Fruit fly (Drosophila melanogaster): ENCODE data around the gene CG9674.

Gene CG9674

DNA sequence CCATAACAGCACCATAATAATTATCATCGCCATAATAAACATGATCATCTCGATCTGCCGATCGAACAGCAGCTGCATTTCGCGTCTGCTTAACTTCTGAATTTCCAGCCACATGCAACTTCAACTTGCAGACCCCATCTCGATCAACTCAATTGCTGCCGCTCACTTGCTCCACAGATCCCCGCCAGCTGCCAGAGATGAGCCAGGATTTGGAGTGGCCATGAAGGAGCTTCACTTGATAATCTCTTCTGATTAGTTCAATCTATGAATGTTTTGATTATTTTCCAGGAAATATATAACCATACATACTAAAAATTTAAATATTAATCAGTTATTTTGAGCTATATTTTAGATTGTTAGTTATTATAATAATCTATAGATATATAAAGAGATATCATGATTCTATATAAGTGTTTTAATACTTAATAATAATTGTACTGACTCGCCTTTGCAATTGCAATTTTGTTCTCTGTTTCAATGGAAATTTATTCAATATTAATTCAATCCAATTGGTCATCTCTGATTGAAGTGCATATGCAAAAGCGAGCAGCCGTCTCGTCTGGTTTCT, 56.0 kb downstream of the CG9674 start:
- TF ChIP-seq CG17806 (tag; optimal IDR thresholded peaks at IDR 0.05) (peak; percentile 31), CG4496 (GFP tag; IDR thresholded peaks at IDR 0.05) (peak; percentile 6; the same call in 1 of the 3 replicates), Pif1B (GFP tag; optimal IDR thresholded peaks at IDR 0.05) (peak; percentile 9), fd96Ca (GFP tag; IDR thresholded peaks at IDR 0.05) (no peak), Ets98B (GFP tag; IDR thresholded peaks at IDR 0.05) (no peak), CG9948 (tag; optimal IDR thresholded peaks at IDR 0.05) (peak; percentile 43), EcR (GFP tag; optimal IDR thresholded peaks at IDR 0.05) (peak; percentile 22), D1 (tag; optimal IDR thresholded peaks at IDR 0.05) (peak; percentile 16), CG8301 (tag; optimal IDR thresholded peaks at IDR 0.05) (peak; percentile 47), CG14655 (GFP tag; optimal IDR thresholded peaks at IDR 0.05) (peak; percentile 70), CG12605 (GFP tag; IDR thresholded peaks at IDR 0.05) (no peak), CG8159 (tag; optimal IDR thresholded peaks at IDR 0.05) (peak; percentile 68), CG15710 (tag; optimal IDR thresholded peaks at IDR 0.05) (peak; percentile 3)

DNA sequence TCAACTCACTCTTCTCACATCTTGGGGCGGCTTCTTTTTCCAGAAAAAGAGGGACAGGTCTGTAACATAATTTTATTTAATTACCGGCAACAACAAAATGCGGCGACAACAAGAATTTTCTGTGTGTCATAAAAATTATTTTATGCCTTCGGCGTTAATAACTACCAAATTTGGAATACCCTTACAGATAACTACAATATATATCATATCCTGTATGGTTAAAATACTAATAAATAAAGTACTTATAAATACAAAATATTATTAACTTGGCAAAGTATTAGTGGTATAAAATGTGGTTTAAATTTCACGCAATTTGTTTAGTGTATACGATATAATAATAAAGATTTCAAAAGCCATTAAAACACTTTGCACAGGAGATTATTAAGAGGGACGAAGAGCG, 56.8 kb downstream of the CG9674 start:
- TF ChIP-seq CG9948 (tag; optimal IDR thresholded peaks at IDR 0.05) (peak; percentile 6), EcR (GFP tag; optimal IDR thresholded peaks at IDR 0.05) (no peak), CG15710 (tag; optimal IDR thresholded peaks at IDR 0.05) (peak; percentile 28), CG8159 (tag; optimal IDR thresholded peaks at IDR 0.05) (peak; percentile 2), CG17806 (tag; optimal IDR thresholded peaks at IDR 0.05) (peak; percentile 11)

DNA sequence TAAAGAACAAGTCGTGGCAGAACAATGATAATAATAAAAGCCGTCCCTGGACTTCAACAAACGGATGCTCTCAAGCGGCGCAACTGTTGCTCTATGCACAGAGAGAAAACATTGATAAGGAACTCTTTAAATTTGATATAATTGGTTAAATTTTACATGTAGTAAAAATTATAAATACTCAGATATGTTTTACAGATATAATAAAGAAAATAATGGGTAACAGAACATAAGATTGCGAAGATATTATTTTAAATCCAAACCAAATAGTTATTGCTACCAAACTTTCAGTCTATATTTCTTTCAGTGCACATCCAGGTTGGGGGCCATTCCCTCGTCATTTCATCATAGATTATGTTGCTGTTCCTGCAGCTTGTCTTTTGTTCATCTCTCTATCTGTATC, 57.8 kb downstream of the CG9674 start:
- TF ChIP-seq Pif1B (GFP tag; optimal IDR thresholded peaks at IDR 0.05) (peak; percentile 52), D1 (tag; optimal IDR thresholded peaks at IDR 0.05) (peak; percentile 32), Ets98B (GFP tag; IDR thresholded peaks at IDR 0.05) (peak; percentile 50; the same call in 1 of the 2 replicates), CG4496 (GFP tag; IDR thresholded peaks at IDR 0.05) (peak; percentile 78), CG34367 (tag; optimal IDR thresholded peaks at IDR 0.05) (peak; percentile 43), CG13204 (GFP tag; optimal IDR thresholded peaks at IDR 0.05) (no peak), CG15710 (tag; optimal IDR thresholded peaks at IDR 0.05) (peak; percentile 67), rn (GFP tag; IDR thresholded peaks at IDR 0.05) (no peak), gl (tag; optimal IDR thresholded peaks at IDR 0.05) (peak; percentile 14), CG8301 (tag; optimal IDR thresholded peaks at IDR 0.05) (peak; percentile 84), CG17806 (tag; optimal IDR thresholded peaks at IDR 0.05) (peak; percentile 79), CG14655 (GFP tag; optimal IDR thresholded peaks at IDR 0.05) (peak; percentile 89), Pif1A (GFP tag; optimal IDR thresholded peaks at IDR 0.05) (peak; percentile 7), CG9948 (tag; optimal IDR thresholded peaks at IDR 0.05) (peak; percentile 83), CG8159 (tag; optimal IDR thresholded peaks at IDR 0.05) (peak; percentile 75), CG32121 (GFP tag; IDR thresholded peaks at IDR 0.05) (no peak)

DNA sequence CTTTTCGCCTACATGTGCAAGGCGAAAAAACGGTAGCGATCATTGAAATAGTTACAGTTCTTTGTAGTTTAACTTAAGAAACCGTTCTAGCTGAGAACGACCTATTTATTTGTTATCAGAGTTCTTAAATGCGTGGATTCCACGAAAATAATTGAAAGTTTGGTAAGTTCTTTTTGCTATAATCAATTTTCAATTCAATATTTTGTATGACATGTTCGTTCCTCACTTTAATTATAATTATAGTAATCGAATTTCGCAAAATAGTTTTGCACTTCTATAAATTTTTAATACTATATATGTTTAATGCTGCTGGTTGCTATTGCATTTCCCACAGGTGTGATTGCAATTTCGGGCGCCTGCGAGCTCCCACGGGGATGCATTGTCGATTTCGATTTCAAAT, 59.2 kb downstream of the CG9674 start:
- TF ChIP-seq CG32121 (GFP tag; IDR thresholded peaks at IDR 0.05) (0 out of 2 replicates have a peak, but pooled peaks have one; percentile 44), Snoo (tag; optimal IDR thresholded peaks at IDR 0.05) (peak; percentile 42), CG8159 (tag; optimal IDR thresholded peaks at IDR 0.05) (peak; percentile 66), Pif1B (GFP tag; optimal IDR thresholded peaks at IDR 0.05) (peak; percentile 12), CG34367 (tag; optimal IDR thresholded peaks at IDR 0.05) (peak; percentile 36), CG15710 (tag; optimal IDR thresholded peaks at IDR 0.05) (peak; percentile 55), rn (GFP tag; IDR thresholded peaks at IDR 0.05) (no peak), CG10348 (GFP tag; IDR thresholded peaks at IDR 0.05) (no peak), D1 (tag; optimal IDR thresholded peaks at IDR 0.05) (no peak), CG4496 (GFP tag; IDR thresholded peaks at IDR 0.05) (0 out of 3 replicates have a peak, but pooled peaks have one; percentile 31), CG9948 (tag; optimal IDR thresholded peaks at IDR 0.05) (peak; percentile 56), CG17806 (tag; optimal IDR thresholded peaks at IDR 0.05) (peak; percentile 57), EcR (GFP tag; optimal IDR thresholded peaks at IDR 0.05) (no peak), CG8301 (tag; optimal IDR thresholded peaks at IDR 0.05) (peak; percentile 67), CG13204 (GFP tag; optimal IDR thresholded peaks at IDR 0.05) (no peak), fd96Ca (GFP tag; IDR thresholded peaks at IDR 0.05) (no peak), CG14655 (GFP tag; optimal IDR thresholded peaks at IDR 0.05) (peak; percentile 69), gl (tag; optimal IDR thresholded peaks at IDR 0.05) (no peak), CG12605 (GFP tag; IDR thresholded peaks at IDR 0.05) (no peak), Pif1A (GFP tag; optimal IDR thresholded peaks at IDR 0.05) (peak; percentile 29)

DNA sequence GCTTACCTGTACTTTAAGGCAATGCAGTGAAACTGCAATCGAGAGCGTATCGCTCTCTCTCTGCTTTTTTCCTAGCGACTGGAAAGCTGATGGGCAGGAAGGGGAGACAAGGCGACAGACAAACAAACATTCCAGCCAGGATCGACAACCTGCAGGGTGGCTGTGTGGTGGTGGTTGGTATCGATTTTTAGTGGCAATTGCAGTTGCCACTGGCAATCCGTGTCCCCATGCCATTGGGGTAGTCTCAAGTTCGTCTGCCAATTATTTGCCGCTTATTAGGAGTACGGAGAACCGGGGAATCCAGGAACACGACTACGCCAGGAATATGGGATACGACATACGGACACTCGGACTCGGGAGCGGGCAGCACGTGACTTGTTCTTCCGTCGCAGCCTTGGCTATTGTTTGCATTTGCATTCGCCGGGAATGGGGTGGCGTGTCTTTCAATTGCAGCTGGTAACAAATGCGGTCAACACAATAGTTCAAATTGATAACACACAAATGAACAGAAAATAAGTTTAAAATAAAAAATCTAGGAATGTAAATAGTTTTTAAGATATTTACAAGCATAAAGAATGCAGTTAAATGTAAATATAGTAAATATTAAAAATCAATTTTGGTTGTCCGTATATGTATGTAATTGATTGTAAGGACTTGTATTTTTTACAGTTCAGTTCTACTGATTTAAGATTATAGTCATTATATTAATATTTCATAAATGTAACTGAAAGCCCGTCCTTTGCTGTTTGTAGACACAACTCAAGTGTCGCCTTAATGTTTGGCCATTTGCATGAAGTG, 60.7 kb downstream of the CG9674 start:
- TF ChIP-seq CG8301 (tag; optimal IDR thresholded peaks at IDR 0.05) (peak; percentile 54), CG12605 (GFP tag; IDR thresholded peaks at IDR 0.05) (no peak), CG15710 (tag; optimal IDR thresholded peaks at IDR 0.05) (peak; percentile 20), CG17806 (tag; optimal IDR thresholded peaks at IDR 0.05) (no peak), CG8159 (tag; optimal IDR thresholded peaks at IDR 0.05) (peak; percentile 37), CG34367 (tag; optimal IDR thresholded peaks at IDR 0.05) (no peak), Pif1A (GFP tag; optimal IDR thresholded peaks at IDR 0.05) (no peak), fd96Ca (GFP tag; IDR thresholded peaks at IDR 0.05) (no peak), Pif1B (GFP tag; optimal IDR thresholded peaks at IDR 0.05) (no peak), D1 (tag; optimal IDR thresholded peaks at IDR 0.05) (no peak), CG14655 (GFP tag; optimal IDR thresholded peaks at IDR 0.05) (peak; percentile 31), CG13204 (GFP tag; optimal IDR thresholded peaks at IDR 0.05) (no peak), gl (tag; optimal IDR thresholded peaks at IDR 0.05) (no peak), rn (GFP tag; IDR thresholded peaks at IDR 0.05) (no peak), CG10348 (GFP tag; IDR thresholded peaks at IDR 0.05) (no peak), EcR (GFP tag; optimal IDR thresholded peaks at IDR 0.05) (no peak), CG32121 (GFP tag; IDR thresholded peaks at IDR 0.05) (no peak), CG4496 (GFP tag; IDR thresholded peaks at IDR 0.05) (no peak; the same call in 2 of the 3 replicates), Snoo (tag; optimal IDR thresholded peaks at IDR 0.05) (no peak), CG9948 (tag; optimal IDR thresholded peaks at IDR 0.05) (peak; percentile 67), Ets98B (GFP tag; IDR thresholded peaks at IDR 0.05) (no peak)
